Worm (Caenorhabditis elegans) whole organism, late embryonic: ENCODE measurements around the gene F52G3.8.

Experiments used
- C08G9.2 ChIP-seq: sonication (generic microtip); optimal IDR thresholded peaks from 2 replicates; lab custom pipeline; 2016; ENCODE audit warnings: mild to moderate bottlenecking, missing genetic modification characterization, moderate library complexity, missing compliant biosample characterization
- C38D4.7 ChIP-seq: fragments of 200-800 bp; sonication (Bioruptor generic); optimal IDR thresholded peaks from 2 replicates; lab custom pipeline; 2018; ENCODE audit warnings: mild to moderate bottlenecking, missing genetic modification characterization, moderate library complexity, missing compliant biosample characterization
- F13H6.1 ChIP-seq: sonication (generic microtip); optimal IDR thresholded peaks from 2 replicates; lab custom pipeline; 2016; ENCODE audit warnings: missing genetic modification characterization, missing compliant biosample characterization
- K02D7.2 ChIP-seq: sonication (generic microtip); optimal IDR thresholded peaks from 2 replicates; lab custom pipeline; 2017; ENCODE audit warnings: mild to moderate bottlenecking, missing genetic modification characterization, missing compliant biosample characterization
- T23F11.4 ChIP-seq: fragments of 200-800 bp; sonication (Bioruptor generic); optimal IDR thresholded peaks from 2 replicates; lab custom pipeline; 2018; ENCODE audit warnings: mild to moderate bottlenecking, missing genetic modification characterization, missing compliant biosample characterization
- Y22D7AL.16 ChIP-seq: sonication (generic microtip); optimal IDR thresholded peaks from 2 replicates; lab custom pipeline; 2016; ENCODE audit warnings: missing genetic modification characterization, missing compliant biosample characterization
- ahr-1 ChIP-seq: sonication (generic microtip); optimal IDR thresholded peaks from 2 replicates; lab custom pipeline; 2016; ENCODE audit warnings: missing genetic modification characterization, missing compliant biosample characterization
- ama-1 ChIP-seq: fragments of 150-350 bp; optimal IDR thresholded peaks from 2 replicates; lab custom pipeline; 2014
- ceh-14 ChIP-seq: sonication (generic microtip); optimal IDR thresholded peaks from 2 replicates; lab custom pipeline; 2016; ENCODE audit warnings: missing genotype, missing genetic modification characterization, missing compliant biosample characterization
- ceh-18 ChIP-seq: sonication (generic microtip); optimal IDR thresholded peaks from 2 replicates; lab custom pipeline; 2016; ENCODE audit warnings: missing genetic modification characterization, missing compliant biosample characterization
- ceh-19 ChIP-seq: fragments of 200-800 bp; sonication (Bioruptor generic); optimal IDR thresholded peaks from 2 replicates; lab custom pipeline; 2018; ENCODE audit warnings: mild to moderate bottlenecking, missing genetic modification characterization, missing compliant biosample characterization
- ceh-2 ChIP-seq: sonication (generic microtip); optimal IDR thresholded peaks from 2 replicates; lab custom pipeline; 2016; ENCODE audit warnings: missing genotype, missing genetic modification characterization, missing compliant biosample characterization
- ceh-31 ChIP-seq: sonication (generic microtip); optimal IDR thresholded peaks from 2 replicates; lab custom pipeline; 2016; ENCODE audit warnings: missing genetic modification characterization, missing compliant biosample characterization
- ceh-45 ChIP-seq: fragments of 200-800 bp; sonication (Bioruptor generic); IDR thresholded peaks from 2 replicates; pipeline ENCODE4 v1.3.6; 2022; ENCODE audit warnings: missing genetic modification reagents, missing genetic modification characterization, missing compliant biosample characterization
- ceh-6 ChIP-seq: fragments of 200-800 bp; sonication (Bioruptor generic); optimal IDR thresholded peaks from 2 replicates; lab custom pipeline; 2018; ENCODE audit warnings: mild to moderate bottlenecking, missing genetic modification characterization, missing compliant biosample characterization
- ceh-9 ChIP-seq: sonication (generic microtip); optimal IDR thresholded peaks from 2 replicates; lab custom pipeline; 2016; ENCODE audit warnings: mild to moderate bottlenecking, missing genetic modification characterization, inconsistent platforms, missing compliant biosample characterization
- che-1 ChIP-seq: sonication (generic microtip); optimal IDR thresholded peaks from 2 replicates; lab custom pipeline; 2016; ENCODE audit warnings: mild to moderate bottlenecking, missing genetic modification characterization, missing compliant biosample characterization
- dmd-4 ChIP-seq: sonication (generic microtip); optimal IDR thresholded peaks from 2 replicates; lab custom pipeline; 2016; ENCODE audit warnings: borderline replicate concordance, missing genetic modification characterization, missing compliant biosample characterization
- dve-1 ChIP-seq: sonication (generic microtip); optimal IDR thresholded peaks from 2 replicates; lab custom pipeline; 2017; ENCODE audit warnings: antibody characterized with exemption, mild to moderate bottlenecking, missing genetic modification characterization, missing compliant biosample characterization
- elt-4 ChIP-seq: sonication (generic microtip); optimal IDR thresholded peaks from 2 replicates; lab custom pipeline; 2016; ENCODE audit warnings: missing genetic modification characterization, missing compliant biosample characterization
- ets-4 ChIP-seq: sonication (generic microtip); optimal IDR thresholded peaks from 2 replicates; lab custom pipeline; 2016; ENCODE audit warnings: missing genetic modification characterization, missing compliant biosample characterization
- eyg-1 ChIP-seq: sonication (generic microtip); optimal IDR thresholded peaks from 2 replicates; lab custom pipeline; 2016; ENCODE audit warnings: missing genotype, missing genetic modification characterization, missing compliant biosample characterization
- fkh-10 ChIP-seq: fragments of 150-350 bp; optimal IDR thresholded peaks from 2 replicates; lab custom pipeline; 2014; ENCODE audit warnings: missing biosample characterization, missing genetic modification reagents, missing genetic modification characterization
- fkh-6 ChIP-seq: sonication (generic microtip); optimal IDR thresholded peaks from 2 replicates; lab custom pipeline; 2016; ENCODE audit warnings: missing genetic modification characterization, missing compliant biosample characterization
- gmeb-2 ChIP-seq: sonication (generic microtip); optimal IDR thresholded peaks from 2 replicates; lab custom pipeline; 2016; ENCODE audit warnings: missing genetic modification characterization, inconsistent platforms, missing compliant biosample characterization
- hlh-13 ChIP-seq: fragments of 200-800 bp; sonication (Bioruptor generic); optimal IDR thresholded peaks from 2 replicates; lab custom pipeline; 2018; ENCODE audit warnings: mild to moderate bottlenecking, missing genetic modification characterization, missing compliant biosample characterization
- hlh-15 ChIP-seq: sonication (generic microtip); optimal IDR thresholded peaks from 2 replicates; lab custom pipeline; 2016; ENCODE audit warnings: missing genetic modification characterization, missing compliant biosample characterization
- hlh-30 ChIP-seq: sonication (generic microtip); optimal IDR thresholded peaks from 2 replicates; lab custom pipeline; 2017; ENCODE audit warnings: antibody characterized with exemption, missing genetic modification characterization, missing compliant biosample characterization; ENCODE audit not compliant: insufficient read depth
- hlh-6 ChIP-seq: sonication (generic microtip); optimal IDR thresholded peaks from 2 replicates; lab custom pipeline; 2016; ENCODE audit warnings: missing genotype, missing genetic modification characterization, missing compliant biosample characterization
- hlh-8 ChIP-seq: sonication (generic microtip); optimal IDR thresholded peaks from 2 replicates; lab custom pipeline; 2016; ENCODE audit warnings: missing genotype, missing genetic modification characterization, missing compliant biosample characterization
- lim-6 ChIP-seq: sonication (generic microtip); optimal IDR thresholded peaks from 2 replicates; lab custom pipeline; 2016; ENCODE audit warnings: missing genetic modification characterization, missing compliant biosample characterization
- madf-2 ChIP-seq: sonication (generic microtip); optimal IDR thresholded peaks from 2 replicates; lab custom pipeline; 2017; ENCODE audit warnings: missing genetic modification characterization, missing compliant biosample characterization
- mec-3 ChIP-seq: sonication (generic microtip); optimal IDR thresholded peaks from 2 replicates; lab custom pipeline; 2016; ENCODE audit warnings: borderline replicate concordance, missing genetic modification characterization, missing compliant biosample characterization
- nfya-1 ChIP-seq: sonication (generic microtip); optimal IDR thresholded peaks from 2 replicates; lab custom pipeline; 2017; ENCODE audit warnings: missing genetic modification characterization, mild to moderate bottlenecking, missing compliant biosample characterization, antibody characterized with exemption, moderate library complexity
- nhr-11 ChIP-seq: fragments of 150-350 bp; optimal IDR thresholded peaks from 2 replicates; lab custom pipeline; 2014; ENCODE audit warnings: missing biosample characterization, missing genetic modification characterization
- nhr-232 ChIP-seq: sonication (generic microtip); optimal IDR thresholded peaks from 2 replicates; lab custom pipeline; 2016; ENCODE audit warnings: missing genetic modification characterization, missing compliant biosample characterization
- npax-4 ChIP-seq: sonication (generic microtip); optimal IDR thresholded peaks from 2 replicates; lab custom pipeline; 2016; ENCODE audit warnings: missing genetic modification characterization, missing compliant biosample characterization
- pag-3 ChIP-seq: sonication (generic microtip); optimal IDR thresholded peaks from 2 replicates; lab custom pipeline; 2016; ENCODE audit warnings: missing compliant biosample characterization, missing genetic modification characterization, borderline replicate concordance
- pat-9 ChIP-seq: fragments of 200-800 bp; sonication (Bioruptor generic); optimal IDR thresholded peaks from 2 replicates; lab custom pipeline; 2018; ENCODE audit warnings: mild to moderate bottlenecking, missing genetic modification characterization, moderate library complexity, missing compliant biosample characterization
- pax-1 ChIP-seq: fragments of 150-350 bp; optimal IDR thresholded peaks from 2 replicates; lab custom pipeline; 2014; ENCODE audit warnings: missing biosample characterization, missing genetic modification characterization
- pha-4 ChIP-seq: fragments of 150-350 bp; optimal IDR thresholded peaks from 2 replicates; lab custom pipeline; 2018; ENCODE audit warnings: missing biosample characterization, missing genetic modification reagents, missing genetic modification characterization
- pqm-1 ChIP-seq: sonication (generic microtip); optimal IDR thresholded peaks from 2 replicates; lab custom pipeline; 2016; ENCODE audit warnings: missing genetic modification characterization, missing compliant biosample characterization
- pros-1 ChIP-seq: fragments of 150-350 bp; optimal IDR thresholded peaks from 2 replicates; lab custom pipeline; 2014; ENCODE audit warnings: missing biosample characterization, missing genetic modification reagents, missing genetic modification characterization
- ref-2 ChIP-seq: sonication (generic microtip); optimal IDR thresholded peaks from 2 replicates; lab custom pipeline; 2016; ENCODE audit warnings: missing genetic modification characterization, missing compliant biosample characterization
- rnt-1 ChIP-seq: sonication (generic microtip); optimal IDR thresholded peaks from 2 replicates; lab custom pipeline; 2016; ENCODE audit warnings: missing genetic modification characterization, missing compliant biosample characterization
- sdc-2 ChIP-seq: sonication (generic microtip); optimal IDR thresholded peaks from 2 replicates; lab custom pipeline; 2016; ENCODE audit warnings: missing genotype, missing genetic modification characterization, missing compliant biosample characterization
- sox-2 ChIP-seq: fragments of 200-800 bp; sonication (Bioruptor generic); IDR thresholded peaks from 2 replicates; pipeline ENCODE4 v1.3.6; 2022; ENCODE audit warnings: missing genetic modification reagents, missing genetic modification characterization, missing compliant biosample characterization
- sox-4 ChIP-seq: sonication (generic microtip); optimal IDR thresholded peaks from 2 replicates; lab custom pipeline; 2017; ENCODE audit warnings: mild to moderate bottlenecking, missing genetic modification characterization, inconsistent platforms, missing compliant biosample characterization
- syd-9 ChIP-seq: sonication (generic microtip); optimal IDR thresholded peaks from 2 replicates; lab custom pipeline; 2016; ENCODE audit warnings: mild to moderate bottlenecking, missing genetic modification characterization, moderate library complexity, missing compliant biosample characterization
- tbx-2 ChIP-seq: sonication (generic microtip); optimal IDR thresholded peaks from 2 replicates; lab custom pipeline; 2016; ENCODE audit warnings: missing genetic modification characterization, missing compliant biosample characterization
- ttx-3 ChIP-seq: sonication (generic microtip); optimal IDR thresholded peaks from 2 replicates; lab custom pipeline; 2016; ENCODE audit warnings: missing genetic modification reagents, missing genetic modification characterization, missing compliant biosample characterization
- unc-42 ChIP-seq: sonication (generic microtip); optimal IDR thresholded peaks from 2 replicates; lab custom pipeline; 2016; ENCODE audit warnings: missing genotype, missing genetic modification characterization, missing compliant biosample characterization

F52G3.8 gene

ce11 chrX:16929560-16930332, 23.0 kb downstream of the F52G3.8 start:
- TF ChIP-seq ref-2 (tag; lab: Kevin White, UChicago) (peak; percentile 99), gmeb-2 (peak; percentile 34), tbx-2 (peak; percentile 98), pat-9 (tag; lab: Kevin White, UChicago) (peak; percentile 31), ceh-6 (GFP tag; lab: Kevin White, UChicago) (no peak), pqm-1 (tag; lab: Kevin White, UChicago) (peak; percentile 92), hlh-6 (peak; percentile 78), ceh-19 (GFP tag; lab: Kevin White, UChicago) (peak; percentile 81), ama-1 (lab: Kevin White, UChicago) (peak; percentile 98), dve-1 (tag; lab: Kevin White, UChicago) (peak; percentile 86), T23F11.4 (GFP tag; lab: Kevin White, UChicago) (no peak), npax-4 (no peak), elt-4 (tag; lab: Kevin White, UChicago) (no peak), dmd-4 (peak; percentile 76), F13H6.1 (tag; lab: Kevin White, UChicago) (peak; percentile 93), ceh-2 (tag; lab: Kevin White, UChicago) (peak; percentile 77), ceh-45 (no peak), ceh-9 (no peak), madf-2 (peak; percentile 33), sox-4 (tag; lab: Kevin White, UChicago) (peak; percentile 53), ttx-3 (tag; lab: Kevin White, UChicago) (peak; percentile 44), ets-4 (peak; percentile 83), unc-42 (peak; percentile 95), fkh-6 (tag; lab: Kevin White, UChicago) (peak; percentile 74), nfya-1 (tag; lab: Kevin White, UChicago) (peak; percentile 98), eyg-1 (tag; lab: Kevin White, UChicago) (peak; percentile 73), nhr-11 (tag; lab: Kevin White, UChicago) (peak; percentile 84), sdc-2 (tag; lab: Kevin White, UChicago) (peak; percentile 93), Y22D7AL.16 (tag; lab: Kevin White, UChicago) (peak; percentile 47), syd-9 (peak; percentile 90), pax-1 (tag; lab: Kevin White, UChicago) (peak; percentile 100), che-1 (peak; percentile 56), K02D7.2 (peak; percentile 41), hlh-30 (tag; lab: Kevin White, UChicago) (peak; percentile 99), pag-3 (tag; lab: Kevin White, UChicago) (peak; percentile 7), hlh-8 (tag; lab: Kevin White, UChicago) (peak; percentile 85), ahr-1 (tag; lab: Kevin White, UChicago) (peak; percentile 60), pha-4 (no peak), ceh-14 (peak; percentile 86), ceh-18 (tag; lab: Kevin White, UChicago) (peak; percentile 100), C08G9.2 (peak; percentile 74), nhr-232 (tag; lab: Kevin White, UChicago) (no peak), mec-3 (tag; lab: Kevin White, UChicago) (peak; percentile 60), ceh-31 (tag; lab: Kevin White, UChicago) (peak; percentile 99), lim-6 (tag; lab: Kevin White, UChicago) (peak; percentile 35), C38D4.7 (peak; percentile 45), hlh-15 (tag; lab: Kevin White, UChicago) (no peak), sox-2 (GFP tag; lab: Robert Waterston, UW) (no peak; the same call in none of the 2 replicates), hlh-13 (peak; percentile 38), fkh-10 (GFP tag; lab: Kevin White, UChicago) (no peak), pros-1 (tag; lab: Kevin White, UChicago) (peak; percentile 93), rnt-1 (peak; percentile 97)
